Fruit fly (Drosophila melanogaster): ENCODE measurements around the gene Rab3-GEF.

- TF ChIP-seq CG1620 (GFP tag; optimal IDR thresholded peaks at IDR 0.05) (no peak), CG14711 (tag; optimal IDR thresholded peaks at IDR 0.05) (no peak), cic (GFP tag; optimal IDR thresholded peaks at IDR 0.05) (no peak), kay (GFP tag; ENCODE audit: borderline replicate concordance) (no peak), pad (GFP tag; optimal IDR thresholded peaks at IDR 0.05) (no peak), CG7045 (GFP tag; optimal IDR thresholded peaks at IDR 0.05) (no peak)
Measured at dm6 chrX:15150261-15150660, 60.8 kb downstream of the Rab3-GEF start.
